Fruit fly (Drosophila melanogaster): ENCODE data around the gene CG15696.

Gene CG15696

DNA sequence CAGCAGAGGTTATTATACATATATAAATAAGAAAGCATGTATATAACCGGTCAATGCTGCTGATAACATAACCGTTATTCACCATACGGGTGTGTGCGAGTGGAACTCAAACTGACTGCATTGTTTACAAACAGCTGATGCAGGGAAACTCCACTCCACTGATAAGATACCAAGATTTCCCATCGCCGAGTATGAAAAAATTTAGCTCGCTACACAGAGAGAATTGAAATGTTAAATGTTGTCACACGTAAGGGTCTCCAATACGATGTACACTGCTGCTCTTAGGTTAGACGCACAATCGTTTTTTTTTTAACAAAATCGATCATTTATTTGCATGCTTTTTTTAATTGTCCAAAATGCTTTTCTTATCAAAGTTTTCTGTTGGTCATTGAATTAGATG is 13.2 kb upstream of the CG15696 start:
- TF ChIP-seq CG8478 (optimal IDR thresholded peaks at IDR 0.05) (no peak), CTCF (optimal IDR thresholded peaks at IDR 0.05) (no peak)

DNA sequence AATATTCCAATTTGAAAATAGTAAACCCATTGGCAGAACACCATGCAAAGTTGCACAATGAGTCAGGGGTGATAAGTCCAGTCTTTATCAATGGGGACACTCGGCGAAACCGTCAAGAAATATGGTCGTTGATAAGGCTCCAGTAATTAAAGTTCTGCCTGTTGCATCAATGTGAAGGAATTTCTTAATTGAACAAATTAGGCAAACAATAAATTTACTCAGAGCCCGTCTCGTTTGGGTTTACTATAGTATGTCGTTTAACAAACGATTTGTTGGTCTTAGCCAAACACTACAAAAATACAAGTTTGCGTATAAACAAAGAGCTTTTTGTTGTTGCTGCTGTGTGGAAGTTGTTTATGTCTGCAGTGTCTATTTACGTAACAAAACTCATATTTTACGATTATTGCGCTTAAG is 12.1 kb upstream of the CG15696 start:
- no peak for TF ChIP-seq CG8478 (optimal IDR thresholded peaks at IDR 0.05)
- no peak for TF ChIP-seq CTCF (optimal IDR thresholded peaks at IDR 0.05)

DNA sequence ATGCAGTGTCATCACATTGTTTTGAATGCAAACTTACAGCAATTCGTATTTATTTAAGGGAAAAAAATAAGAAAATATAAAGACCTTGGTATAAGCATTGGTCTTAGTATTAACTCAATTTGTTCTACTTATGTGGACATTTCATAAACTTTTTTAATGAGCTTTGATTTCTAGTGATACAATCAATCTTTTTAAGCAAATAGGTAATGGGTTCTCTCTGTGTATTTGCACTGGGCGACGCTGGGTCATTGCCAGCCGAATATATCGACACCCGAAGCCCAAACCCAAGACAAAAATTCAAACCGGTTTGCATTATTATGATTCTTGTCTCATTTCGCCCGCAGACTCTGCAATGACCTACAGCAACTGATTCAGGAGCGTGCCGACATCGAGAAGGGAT is 11.3 kb upstream of the CG15696 start:
- TF ChIP-seq CG8478 (optimal IDR thresholded peaks at IDR 0.05) (no peak), CTCF (optimal IDR thresholded peaks at IDR 0.05) (no peak)

DNA sequence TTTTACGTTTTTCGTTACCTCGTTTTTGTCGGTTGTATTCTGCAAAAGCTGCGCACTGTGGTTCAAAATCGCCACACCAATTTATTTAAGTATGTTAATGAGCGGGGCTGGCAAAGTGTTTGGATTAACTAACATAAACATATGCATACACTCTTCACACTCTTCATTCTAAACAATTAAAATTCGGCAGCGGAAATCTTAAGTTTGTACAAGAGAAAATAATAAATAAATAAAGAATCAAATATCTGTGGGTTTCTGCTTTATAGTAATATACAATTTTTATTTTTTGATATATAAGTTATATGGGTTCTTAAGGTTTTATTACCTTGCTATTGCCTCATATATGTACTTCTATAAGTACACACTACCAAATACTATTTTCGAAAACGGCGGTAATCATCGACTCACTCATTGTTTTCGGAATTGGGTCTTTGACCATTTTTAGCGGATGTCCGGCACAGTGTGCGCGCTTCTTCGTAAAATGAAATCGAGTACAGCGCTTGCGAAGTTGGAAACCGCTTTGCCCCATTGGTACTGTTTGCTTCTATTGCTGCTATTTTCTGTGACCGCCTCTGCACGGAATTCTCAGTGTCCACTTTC is 10.5 kb upstream of the CG15696 start:
- TF ChIP-seq CTCF (optimal IDR thresholded peaks at IDR 0.05): no peak
- no peak for TF ChIP-seq CG8478 (optimal IDR thresholded peaks at IDR 0.05)

DNA sequence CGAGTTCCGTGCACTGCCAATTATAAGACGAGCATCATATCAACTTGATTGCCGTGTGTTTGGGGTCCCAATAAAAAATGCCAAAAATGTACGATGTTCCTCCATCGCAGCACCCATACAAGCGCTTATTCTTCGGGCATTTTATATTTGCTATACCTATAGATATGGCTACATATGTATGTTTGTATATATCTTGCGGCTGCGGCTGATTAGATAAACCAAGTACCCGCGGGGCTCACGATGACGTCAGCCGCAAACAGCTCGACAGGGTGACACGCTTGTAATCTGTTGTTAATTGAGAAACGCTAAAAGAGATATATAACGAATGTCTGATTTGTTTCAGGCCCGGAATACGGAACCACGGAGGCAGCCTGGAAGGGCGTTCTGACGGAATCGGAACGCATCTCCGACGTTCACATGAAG is 9.6 kb upstream of the CG15696 start:
- no peak for TF ChIP-seq CG8478 (optimal IDR thresholded peaks at IDR 0.05)
- TF ChIP-seq CTCF (optimal IDR thresholded peaks at IDR 0.05): no peak

DNA sequence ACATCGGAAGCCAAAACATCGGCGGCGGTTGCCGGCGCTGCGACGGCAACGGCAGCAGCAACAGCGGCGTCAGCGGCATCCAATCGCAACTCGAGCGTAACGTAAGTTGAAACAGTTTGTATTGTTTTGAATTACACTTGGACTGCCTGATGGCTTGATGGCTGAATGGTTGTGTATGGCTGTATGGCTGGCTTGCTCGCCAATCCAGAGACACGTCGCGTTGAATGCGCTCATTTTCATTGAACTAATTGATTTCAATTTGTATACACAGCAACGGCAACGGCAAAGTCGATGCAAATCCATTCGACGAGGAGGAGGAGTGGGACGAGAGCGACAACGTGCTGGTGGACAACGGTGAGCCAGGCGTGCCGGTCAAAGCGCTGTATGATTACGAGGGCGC is 8.1 kb upstream of the CG15696 start:
- no peak for TF ChIP-seq CG8478 (optimal IDR thresholded peaks at IDR 0.05)
- TF ChIP-seq CTCF (optimal IDR thresholded peaks at IDR 0.05): no peak

DNA sequence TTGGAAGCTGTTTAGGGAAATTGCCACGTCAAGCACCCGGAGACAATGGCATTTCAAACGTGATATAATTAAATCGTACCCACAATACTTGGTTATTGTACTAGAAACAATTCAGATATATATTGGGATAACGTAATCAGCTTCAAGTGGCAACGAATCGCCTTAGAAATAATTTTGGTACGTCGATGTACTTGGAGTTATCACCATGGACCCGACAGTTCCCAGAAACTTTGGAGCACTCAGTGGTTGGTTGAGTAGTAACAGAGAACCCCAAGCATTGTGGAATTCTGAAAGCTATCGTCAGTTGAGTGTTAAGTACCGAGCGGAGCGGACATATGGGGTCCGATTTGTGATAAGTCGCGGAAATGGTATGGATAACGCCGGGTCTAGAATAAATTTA is 5.0 kb upstream of the CG15696 start, which contains the start of gene CG15695:
CG15695 (plus strand) TSS at position 301 of the 400 bp plus-strand sequence.
- TF ChIP-seq CTCF (optimal IDR thresholded peaks at IDR 0.05) (no peak), CG8478 (optimal IDR thresholded peaks at IDR 0.05) (no peak)

DNA sequence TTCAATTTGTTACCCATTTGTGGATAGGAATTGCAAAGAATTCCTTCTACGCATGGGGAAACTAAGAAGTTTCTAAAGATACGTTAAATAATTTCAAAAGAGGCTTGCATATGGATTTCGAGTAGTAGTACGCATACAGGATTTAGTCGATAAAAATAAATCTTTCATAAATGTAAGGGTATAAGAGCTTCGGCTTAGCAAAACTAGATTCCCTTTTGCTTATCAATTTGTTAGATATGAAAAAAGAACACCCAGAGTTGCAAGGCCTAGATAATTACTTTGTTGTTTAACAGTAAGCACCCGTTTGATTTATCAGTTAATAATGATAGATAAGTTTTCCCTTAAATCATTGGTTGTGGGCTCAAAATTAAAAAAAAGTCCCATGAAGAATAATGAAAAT is 1.4 kb upstream of the CG15696 start:
- TF ChIP-seq CTCF (optimal IDR thresholded peaks at IDR 0.05) (no peak), CG8478 (optimal IDR thresholded peaks at IDR 0.05) (no peak)

DNA sequence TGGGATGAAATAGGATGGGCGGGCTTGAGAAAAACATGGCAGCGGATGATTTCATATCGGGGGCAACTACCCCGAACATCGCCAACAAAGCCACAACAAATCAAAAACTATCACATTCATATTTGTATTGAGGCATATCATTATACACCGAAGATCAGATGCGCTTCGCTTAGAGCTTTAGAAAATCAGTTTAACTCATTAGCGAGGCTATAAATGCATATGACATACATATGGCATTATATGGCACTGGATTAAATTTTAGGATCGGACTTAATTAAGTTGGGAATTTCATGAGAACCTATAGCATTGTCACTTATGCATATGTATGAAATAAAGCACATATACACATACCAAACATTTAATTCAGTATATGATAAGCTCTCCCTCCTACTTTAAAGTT is 552 bp upstream of the CG15696 start:
- TF ChIP-seq CTCF (optimal IDR thresholded peaks at IDR 0.05) (no peak), CG8478 (optimal IDR thresholded peaks at IDR 0.05) (no peak)

DNA sequence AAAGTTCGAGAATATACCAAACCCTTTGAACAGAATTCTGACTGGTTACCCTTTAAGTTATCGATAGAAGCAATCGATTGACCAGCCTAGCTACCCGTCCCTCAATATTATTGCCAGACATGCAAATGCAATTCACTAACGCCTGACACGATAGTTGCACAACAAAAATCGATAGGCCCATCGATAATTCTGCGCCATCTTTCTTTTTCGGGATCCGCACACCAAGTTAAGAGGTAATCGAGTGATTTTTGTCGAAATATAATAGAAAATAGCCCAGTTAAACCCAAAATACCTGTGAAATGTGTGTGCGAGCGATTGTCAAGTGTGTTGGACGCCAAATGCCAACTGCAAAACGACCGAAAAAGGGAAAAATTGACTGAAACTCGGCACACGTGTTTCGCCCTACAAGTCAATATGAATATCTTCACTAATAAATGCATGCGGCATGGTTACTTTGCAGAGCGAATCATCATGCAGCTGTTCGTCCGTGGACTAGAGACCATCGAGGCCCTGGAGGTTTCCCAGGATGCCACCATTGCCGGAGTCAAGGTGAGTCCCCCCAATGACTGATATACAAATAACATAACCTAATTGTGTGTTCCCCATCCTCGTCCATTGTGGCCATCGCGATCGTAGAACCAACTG is 3.6 kb downstream of the CG15696 start, which contains the start of gene RpS30:
RpS30 (plus strand) TSS at position 122 of the 645 bp plus-strand sequence.
- no peak for TF ChIP-seq CG8478 (optimal IDR thresholded peaks at IDR 0.05)
- TF ChIP-seq CTCF (optimal IDR thresholded peaks at IDR 0.05): peak; percentile 39 to 41

DNA sequence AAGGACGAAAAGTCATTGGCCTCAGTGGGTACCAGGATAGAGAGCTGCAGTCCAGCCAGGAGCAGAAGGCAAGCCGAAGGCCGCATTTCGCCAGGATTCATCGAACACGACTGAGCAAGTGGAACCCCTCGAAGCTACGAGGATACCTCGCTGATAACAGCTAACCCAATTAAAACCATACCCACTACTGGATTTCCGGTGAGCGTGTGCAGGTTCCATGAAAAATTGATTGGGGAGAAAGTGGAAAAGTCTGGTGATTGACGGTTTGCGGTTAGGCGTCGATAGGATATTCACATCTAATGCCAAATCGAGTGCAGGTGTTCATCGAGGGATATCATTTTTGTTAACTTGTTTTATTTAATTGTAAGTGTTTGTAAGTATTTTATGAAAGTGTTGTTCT is 13.0 kb downstream of the CG15696 start, which contains the start of gene Ir93a:
Ir93a (minus strand) TSS at position 101 of the 400 bp plus-strand sequence.
- no peak for TF ChIP-seq CG8478 (optimal IDR thresholded peaks at IDR 0.05)
- no peak for TF ChIP-seq CTCF (optimal IDR thresholded peaks at IDR 0.05)

DNA sequence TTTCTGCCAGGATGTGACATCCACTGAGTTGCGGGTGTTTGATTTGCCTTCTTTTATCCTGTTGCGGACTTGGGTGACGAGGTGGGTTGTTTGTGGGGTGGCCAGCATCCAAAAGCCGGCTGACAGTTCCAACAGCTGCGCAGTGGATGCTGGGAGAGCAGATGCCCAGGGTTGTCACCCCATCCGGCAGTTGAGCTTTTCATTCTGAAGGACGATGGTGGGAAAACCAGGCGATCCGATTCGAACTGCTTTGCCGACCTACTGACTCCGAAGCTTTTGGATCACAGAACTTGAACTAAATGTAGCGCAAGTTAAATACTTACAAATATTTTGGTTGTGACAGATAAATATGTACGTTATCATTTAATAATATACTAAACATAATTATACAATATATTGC is 19.3 kb downstream of the CG15696 start, which contains the start of gene KaiR1D:
KaiR1D (minus strand) TSS at position 28 of the 400 bp plus-strand sequence.
- no peak for TF ChIP-seq CTCF (optimal IDR thresholded peaks at IDR 0.05)
- TF ChIP-seq CG8478 (optimal IDR thresholded peaks at IDR 0.05): no peak

DNA sequence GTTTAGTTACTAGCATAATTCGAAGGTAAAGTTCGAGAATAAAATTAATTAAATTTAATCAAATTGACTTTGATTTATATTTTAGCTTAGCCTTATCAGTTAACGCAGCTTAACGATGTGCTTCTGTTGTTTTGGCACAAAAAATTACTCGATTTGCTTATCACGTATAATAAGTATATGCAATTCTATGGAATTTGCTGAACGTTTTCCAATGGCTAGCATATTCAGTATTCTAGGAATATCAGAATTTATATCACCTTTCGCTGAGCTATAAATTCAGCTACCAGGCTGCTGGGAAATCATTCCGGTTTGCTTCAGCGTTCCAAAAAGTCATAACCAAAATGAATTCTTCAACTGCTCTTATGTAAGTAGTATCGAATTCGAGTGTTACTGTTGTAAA is 23.9 kb downstream of the CG15696 start, which contains the start of gene TotA:
TotA (plus strand) TSS at position 301 of the 400 bp plus-strand sequence.
- no peak for TF ChIP-seq CTCF (optimal IDR thresholded peaks at IDR 0.05)
- TF ChIP-seq CG8478 (optimal IDR thresholded peaks at IDR 0.05): no peak

DNA sequence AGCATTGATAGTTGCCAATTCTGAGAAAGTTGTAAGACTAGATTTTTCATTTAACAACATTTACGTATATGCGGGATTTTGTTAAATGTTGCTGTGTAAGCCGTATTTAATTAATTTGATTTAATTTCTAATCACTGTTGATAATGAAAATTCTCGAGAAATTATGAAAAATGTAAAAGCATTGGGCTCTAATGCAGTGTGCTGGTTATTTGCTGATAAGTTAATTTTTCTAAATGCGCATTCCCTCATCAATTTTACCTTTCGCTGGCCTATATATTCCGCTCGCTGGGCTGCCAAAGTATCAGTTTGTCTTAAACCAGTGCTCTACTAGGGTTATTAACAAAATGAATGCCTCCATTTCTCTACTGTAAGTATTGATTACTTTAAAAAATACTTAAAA is 25.8 kb downstream of the CG15696 start, which contains the start of gene TotC:
TotC (plus strand) TSS at position 301 of the 400 bp plus-strand sequence.
- no peak for TF ChIP-seq CG8478 (optimal IDR thresholded peaks at IDR 0.05)
- no peak for TF ChIP-seq CTCF (optimal IDR thresholded peaks at IDR 0.05)

DNA sequence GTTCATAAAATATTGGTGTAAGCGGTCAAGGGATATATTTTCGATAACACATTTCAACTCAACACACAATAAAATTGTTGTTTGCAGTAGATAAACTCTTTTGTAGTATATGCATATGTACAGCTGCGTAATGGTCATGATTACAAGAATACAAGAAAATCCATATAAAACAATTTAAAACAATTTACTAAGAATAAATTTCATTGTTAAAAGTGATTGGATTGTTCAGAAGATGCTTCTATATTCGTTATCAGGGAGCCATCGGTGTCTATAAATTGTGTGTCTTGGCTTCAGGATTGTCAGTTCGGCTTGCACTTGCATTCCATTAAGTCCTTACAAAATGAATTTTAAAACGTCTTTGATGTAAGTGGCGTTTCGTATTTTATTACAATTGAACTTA is 26.8 kb downstream of the CG15696 start, which contains the start of gene TotB:
TotB (plus strand) TSS at position 301 of the 400 bp plus-strand sequence.
- no peak for TF ChIP-seq CG8478 (optimal IDR thresholded peaks at IDR 0.05)
- no peak for TF ChIP-seq CTCF (optimal IDR thresholded peaks at IDR 0.05)

DNA sequence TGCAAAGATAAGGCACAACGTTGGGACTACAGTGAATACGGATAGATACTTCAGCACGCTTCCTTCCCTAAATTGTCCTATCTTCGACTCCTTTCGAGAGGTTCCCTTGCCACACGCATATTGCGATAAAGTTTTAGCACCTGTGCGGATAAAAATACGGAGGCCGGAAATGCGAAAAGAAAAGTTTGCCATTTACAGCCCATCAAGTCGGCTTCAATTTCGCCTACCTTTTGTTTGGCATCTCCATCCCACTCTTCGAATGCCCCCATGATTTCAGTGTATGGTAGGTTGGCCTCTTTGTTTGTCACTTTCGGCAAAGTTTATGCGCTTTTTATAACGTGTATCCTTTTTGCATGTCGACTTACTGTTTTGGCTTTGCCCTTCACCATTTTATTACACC is 29.8 kb downstream of the CG15696 start:
- TF ChIP-seq CG8478 (optimal IDR thresholded peaks at IDR 0.05) (no peak), CTCF (optimal IDR thresholded peaks at IDR 0.05) (no peak)

Data from S2 (cell line).